Fruit fly (Drosophila melanogaster): Measurements from ENCODE around the gene CG43996.

DNA sequence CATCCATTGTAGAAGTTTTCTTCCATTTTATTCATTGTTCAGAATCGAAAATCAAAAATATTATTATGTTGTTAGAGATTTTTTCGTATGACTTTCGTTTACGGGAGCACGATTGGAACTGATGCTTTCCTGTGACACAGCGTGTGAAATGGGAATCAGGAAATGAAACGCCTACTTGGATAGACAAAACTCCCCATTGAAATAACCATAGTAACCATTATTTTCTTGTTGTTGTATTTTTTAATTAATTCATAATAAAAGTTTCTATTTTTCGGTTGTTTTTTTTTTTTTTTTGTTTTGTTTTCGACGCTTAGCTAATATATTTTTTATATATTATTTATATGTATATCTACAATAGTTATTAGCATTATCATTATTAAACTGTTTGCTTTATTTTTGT, 46.3 kb downstream of the CG43996 start, which contains the start of gene CG43077:
- TF ChIP-seq CTCF (optimal IDR thresholded peaks at IDR 0.05) (no peak), CG8478 (optimal IDR thresholded peaks at IDR 0.05) (no peak)

Measured in S2 (cell line).